Fruit fly (Drosophila melanogaster) whole organism, embryonic: ENCODE data around the gene Trxr1.
A peak's percentile ranks its signal among the peaks of the same experiment; 100 is the strongest.

Source experiments
- Atf3 ChIP-seq: fragments of 200-800 bp; sonication (Bioruptor generic); optimal IDR thresholded peaks from 3 replicates; lab custom pipeline; 2016; ENCODE audit warnings: missing biosample characterization, missing genetic modification characterization
- BEAF-32 ChIP-seq: fragments of 200-800 bp; sonication (Bioruptor generic); optimal IDR thresholded peaks from 3 replicates; lab custom pipeline; 2017; ENCODE audit warnings: missing biosample characterization, missing genetic modification characterization, mild to moderate bottlenecking, moderate library complexity, missing genetic modification reagents
- CG10431 ChIP-seq: fragments of 200-800 bp; sonication (Bioruptor generic); optimal IDR thresholded peaks from 3 replicates; lab custom pipeline; 2018; ENCODE audit warnings: missing biosample characterization, mild to moderate bottlenecking, missing genetic modification characterization
- CG10565 ChIP-seq: fragments of 200-800 bp; sonication (Bioruptor generic); optimal IDR thresholded peaks from 3 replicates; lab custom pipeline; 2016; ENCODE audit warnings: missing biosample characterization, mild to moderate bottlenecking, missing genetic modification characterization
- CG10654 ChIP-seq: fragments of 200-800 bp; sonication (Bioruptor generic); optimal IDR thresholded peaks from 2 replicates; lab custom pipeline; 2016; ENCODE audit warnings: missing biosample characterization, missing genetic modification characterization
- CG10979 ChIP-seq: fragments of 200-800 bp; sonication (Bioruptor generic); optimal IDR thresholded peaks from 2 replicates; lab custom pipeline; 2018; ENCODE audit warnings: missing biosample characterization, mild to moderate bottlenecking, missing genetic modification characterization, moderate library complexity
- CG11504 ChIP-seq: fragments of 200-800 bp; sonication (Bioruptor generic); optimal IDR thresholded peaks from 3 replicates; lab custom pipeline; 2019; ENCODE audit warnings: missing biosample characterization, mild to moderate bottlenecking, missing genetic modification characterization, moderate library complexity
- CG18262 ChIP-seq: fragments of 200-800 bp; optimal IDR thresholded peaks from 3 replicates; lab custom pipeline; 2019; ENCODE audit warnings: missing biosample characterization, mild to moderate bottlenecking, missing genetic modification characterization, moderate library complexity
- CG2116 ChIP-seq: fragments of 200-800 bp; sonication (Bioruptor generic); optimal IDR thresholded peaks from 3 replicates; lab custom pipeline; 2018; ENCODE audit warnings: missing biosample characterization, mild to moderate bottlenecking, missing genetic modification characterization
- CG2120 ChIP-seq: fragments of 200-800 bp; sonication (Bioruptor generic); optimal IDR thresholded peaks from 3 replicates; lab custom pipeline; 2016; ENCODE audit warnings: missing biosample characterization, missing genetic modification characterization
- CG2875 ChIP-seq: fragments of 200-800 bp; sonication (Bioruptor generic); optimal IDR thresholded peaks from 2 replicates; lab custom pipeline; 2017; ENCODE audit warnings: missing biosample characterization, mild to moderate bottlenecking, missing genetic modification characterization, missing genetic modification reagents
- CG32772 ChIP-seq: fragments of 200-800 bp; sonication (Bioruptor generic); IDR thresholded peaks from 2 replicates; pipeline ENCODE4 v1.3.6; 2022; ENCODE audit warnings: missing biosample characterization, missing genetic modification characterization
- CG3838 ChIP-seq: fragments of 200-800 bp; sonication (Bioruptor generic); optimal IDR thresholded peaks from 3 replicates; lab custom pipeline; 2016; ENCODE audit warnings: missing biosample characterization, missing genetic modification characterization
- CG3995 ChIP-seq: fragments of 200-800 bp; sonication (Bioruptor generic); optimal IDR thresholded peaks from 3 replicates; lab custom pipeline; 2016; ENCODE audit warnings: missing biosample characterization, missing genetic modification characterization
- CG7963 ChIP-seq: fragments of 200-800 bp; sonication (Bioruptor generic); IDR thresholded peaks from 3 replicates; pipeline ENCODE4 v1.3.6; 2022; ENCODE audit warnings: missing biosample characterization, missing genetic modification characterization; ENCODE audit not compliant: partially characterized antibody
- CG8478 ChIP-seq: fragments of >200 bp; optimal IDR thresholded peaks from 2 replicates; lab custom pipeline; 2018
- CG9215 ChIP-seq: fragments of 200-800 bp; sonication (Bioruptor generic); IDR thresholded peaks from 2 replicates; pipeline ENCODE4 v1.3.6; 2022; ENCODE audit warnings: missing biosample characterization, missing genetic modification characterization
- CkIIα-i1 ChIP-seq: fragments of 200-800 bp; sonication (Bioruptor generic); IDR thresholded peaks from 2 replicates; pipeline ENCODE4 v1.3.6; 2022; ENCODE audit warnings: missing biosample characterization, missing genetic modification characterization
- Dad ChIP-seq: fragments of 200-800 bp; sonication (Bioruptor generic); optimal IDR thresholded peaks from 3 replicates; lab custom pipeline; 2016; ENCODE audit warnings: missing biosample characterization, missing genetic modification characterization
- Doc3 ChIP-seq: fragments of 200-800 bp; sonication (Bioruptor generic); IDR thresholded peaks from 3 replicates; pipeline ENCODE4 v1.3.6; 2022; ENCODE audit warnings: missing biosample characterization, missing genetic modification characterization; ENCODE audit not compliant: partially characterized antibody
- HHEX ChIP-seq: fragments of 200-800 bp; sonication (Bioruptor generic); optimal IDR thresholded peaks from 3 replicates; lab custom pipeline; 2017; ENCODE audit warnings: missing biosample characterization, mild to moderate bottlenecking, missing genetic modification characterization, missing genetic modification reagents
- HLH4C ChIP-seq: fragments of 200-800 bp; sonication (Bioruptor generic); IDR thresholded peaks from 3 replicates; pipeline ENCODE4 v1.3.6; 2022; ENCODE audit warnings: missing biosample characterization, missing genetic modification characterization; ENCODE audit not compliant: partially characterized antibody
- HmgD ChIP-seq: fragments of 200-800 bp; sonication (Bioruptor generic); optimal IDR thresholded peaks from 3 replicates; lab custom pipeline; 2016; ENCODE audit warnings: missing biosample characterization, missing genetic modification characterization
- HmgZ ChIP-seq: fragments of 200-800 bp; sonication (Bioruptor generic); optimal IDR thresholded peaks from 2 replicates; lab custom pipeline; 2018; ENCODE audit warnings: missing biosample characterization, mild to moderate bottlenecking, missing genetic modification characterization
- Med ChIP-seq: fragments of 200-800 bp; sonication (Bioruptor generic); peaks from one replicate; lab custom pipeline; 2016; ENCODE audit warnings: missing biosample characterization, missing genetic modification characterization, mild to moderate bottlenecking, inconsistent platforms, moderate library complexity
- Oaz ChIP-seq: fragments of 200-800 bp; sonication (Bioruptor generic); IDR thresholded peaks from 2 replicates; pipeline ENCODE4 v1.3.6; 2022; ENCODE audit warnings: missing biosample characterization, missing genetic modification characterization
- Pdp1 ChIP-seq, 2 experiments: fragments of 200-800 bp; sonication (Bioruptor generic); optimal IDR thresholded peaks; 3 replicates each; lab custom pipeline; 2016; ENCODE audit warnings: missing biosample characterization in 2 of 2, missing genetic modification characterization in 2 of 2, mild to moderate bottlenecking in 1 of 2, moderate library complexity in 1 of 2
- Rx ChIP-seq: fragments of 200-800 bp; sonication (Bioruptor generic); IDR thresholded peaks from 2 replicates; pipeline ENCODE4 v1.3.6; 2022; ENCODE audit warnings: missing biosample characterization, missing genetic modification characterization
- Side ChIP-seq: fragments of 200-800 bp; sonication (Bioruptor generic); optimal IDR thresholded peaks from 2 replicates; lab custom pipeline; 2016; ENCODE audit warnings: missing biosample characterization, missing genetic modification characterization
- Six4 ChIP-seq: fragments of 200-800 bp; sonication (Bioruptor generic); optimal IDR thresholded peaks from 2 replicates; lab custom pipeline; 2016; ENCODE audit warnings: missing biosample characterization, missing genetic modification characterization
- Stat92E ChIP-seq, 3 experiments: fragments of >200 bp in 2 of 3; fragments of 200-800 bp in 1 of 3; sonication (Bioruptor generic) in 1 of 3; optimal IDR thresholded peaks; 2 replicates each; lab custom pipeline; 2017 to 2019; ENCODE audit warnings: missing biosample characterization in 3 of 3, missing genetic modification characterization in 3 of 3, mild to moderate bottlenecking in 1 of 3, moderate library complexity in 1 of 3
- Vsx1 ChIP-seq: fragments of 200-800 bp; sonication (Bioruptor generic); optimal IDR thresholded peaks from 2 replicates; lab custom pipeline; 2017; ENCODE audit warnings: missing biosample characterization, mild to moderate bottlenecking, missing genetic modification characterization, missing genetic modification reagents
- ab ChIP-seq: fragments of 200-800 bp; sonication (Bioruptor generic); optimal IDR thresholded peaks from 2 replicates; lab custom pipeline; 2016; ENCODE audit warnings: missing biosample characterization, missing genetic modification characterization
- aop ChIP-seq: fragments of 200-800 bp; sonication (Bioruptor generic); IDR thresholded peaks from 2 replicates; pipeline ENCODE4 v1.3.6; 2022; ENCODE audit warnings: missing biosample characterization, missing genetic modification characterization
- br ChIP-seq: fragments of >200 bp; optimal IDR thresholded peaks from 2 replicates; lab custom pipeline; 2017
- ci ChIP-seq: fragments of 200-800 bp; sonication (Bioruptor generic); IDR thresholded peaks from 3 replicates; pipeline ENCODE4 v1.3.6; 2022; ENCODE audit warnings: missing biosample characterization, missing genetic modification characterization
- dysf ChIP-seq: fragments of 200-800 bp; sonication (Bioruptor generic); IDR thresholded peaks from 3 replicates; pipeline ENCODE4 v1.3.6; 2022; ENCODE audit warnings: missing biosample characterization, missing genetic modification characterization
- fru ChIP-seq: fragments of >200 bp; optimal IDR thresholded peaks from 2 replicates; lab custom pipeline; 2017
- grau ChIP-seq: fragments of 200-800 bp; optimal IDR thresholded peaks from 3 replicates; lab custom pipeline; 2019; ENCODE audit warnings: missing biosample characterization, mild to moderate bottlenecking, missing genetic modification characterization, moderate library complexity
- ind ChIP-seq: fragments of 200-800 bp; sonication (Bioruptor generic); optimal IDR thresholded peaks from 3 replicates; lab custom pipeline; 2016; ENCODE audit warnings: missing biosample characterization, missing genetic modification characterization
- klu ChIP-seq: fragments of 200-800 bp; sonication (Bioruptor generic); IDR thresholded peaks from 2 replicates; pipeline ENCODE4 v1.3.6; 2022; ENCODE audit warnings: missing biosample characterization, missing genetic modification characterization
- knrl ChIP-seq: fragments of 200-800 bp; sonication (Bioruptor generic); IDR thresholded peaks from 3 replicates; pipeline ENCODE4 v1.3.6; 2022; ENCODE audit warnings: missing biosample characterization, missing genetic modification characterization; ENCODE audit not compliant: partially characterized antibody
- lbe ChIP-seq: fragments of 200-800 bp; sonication (Bioruptor generic); optimal IDR thresholded peaks from 2 replicates; lab custom pipeline; 2016; ENCODE audit warnings: missing biosample characterization, mild to moderate bottlenecking, missing genetic modification characterization
- prd ChIP-seq, 3 experiments: fragments of >200 bp in 2 of 3; fragments of 200-800 bp in 1 of 3; sonication (Bioruptor generic) in 1 of 3; optimal IDR thresholded peaks in 2 of 3; IDR thresholded peaks in 1 of 3; 2 replicates in 2 of 3; 3 replicates in 1 of 3; pipeline versions ENCODE4 v1.3.6 to Lab custom; 2017 to 2022; ENCODE audit warnings: missing biosample characterization in 1 of 3, missing genetic modification characterization in 1 of 3
- scrt ChIP-seq: fragments of 200-800 bp; sonication (Bioruptor generic); optimal IDR thresholded peaks from 2 replicates; lab custom pipeline; 2018; ENCODE audit warnings: missing biosample characterization, mild to moderate bottlenecking, missing genetic modification characterization, moderate library complexity
- sens ChIP-seq: fragments of 200-800 bp; sonication (Bioruptor generic); peaks from one replicate; lab custom pipeline; 2016; ENCODE audit warnings: missing biosample characterization, missing genetic modification characterization
- sna ChIP-seq: fragments of 200-800 bp; sonication (Bioruptor generic); IDR thresholded peaks from 2 replicates; pipeline ENCODE4 v1.3.6; 2022; ENCODE audit warnings: missing biosample characterization, missing genetic modification characterization; ENCODE audit not compliant: partially characterized antibody
- so ChIP-seq: fragments of 200-800 bp; sonication (Bioruptor generic); IDR thresholded peaks from 3 replicates; pipeline ENCODE4 v1.3.6; 2022; ENCODE audit warnings: missing biosample characterization, missing genetic modification characterization
- tin ChIP-seq: fragments of 200-800 bp; sonication (Bioruptor generic); optimal IDR thresholded peaks from 3 replicates; lab custom pipeline; 2016; ENCODE audit warnings: missing biosample characterization, missing genetic modification characterization
- twi ChIP-seq: fragments of 200-800 bp; optimal IDR thresholded peaks from 2 replicates; lab custom pipeline; 2019; ENCODE audit warnings: missing biosample characterization, mild to moderate bottlenecking, missing genetic modification characterization, moderate library complexity
- wdn ChIP-seq: fragments of 200-800 bp; sonication (Bioruptor generic); IDR thresholded peaks from 2 replicates; pipeline ENCODE4 v1.3.6; 2022; ENCODE audit warnings: missing biosample characterization, missing genetic modification characterization

The Trxr1 gene

DNA sequence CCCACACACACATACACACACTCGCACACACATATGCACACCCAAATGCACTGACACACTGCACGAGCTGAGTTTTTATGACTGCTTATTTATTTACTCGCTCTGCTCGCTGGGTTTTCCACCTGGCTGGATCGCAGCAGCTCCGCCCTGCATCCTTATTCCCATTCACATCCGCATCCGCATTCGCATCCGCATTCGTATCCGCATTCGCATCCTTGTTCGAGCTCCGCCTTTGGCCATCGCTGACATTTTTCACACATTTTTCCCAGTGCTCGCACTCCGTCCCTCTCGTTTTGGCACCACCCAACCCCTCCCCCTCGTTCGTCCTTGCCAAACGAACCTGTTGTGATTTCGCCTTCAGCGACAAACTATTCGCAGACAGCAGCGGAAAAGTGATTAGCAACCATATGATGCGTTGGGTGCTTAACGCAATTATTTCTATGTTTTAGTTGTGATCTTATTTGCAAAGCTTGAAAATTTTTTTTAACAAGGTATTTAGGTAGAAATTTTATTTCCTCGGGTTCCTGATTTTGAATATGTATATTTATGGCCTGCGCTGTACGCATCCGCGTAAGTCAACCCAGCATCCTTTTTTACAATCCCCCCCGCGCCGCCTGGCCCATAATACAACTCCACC lies 31.1 kb upstream of the Trxr1 start (continued):
- TF ChIP-seq dysf (0 out of 3 replicates have a peak, but pooled peaks have one; percentile 33), sens (peak; percentile 70), HLH4C (GFP tag; lab: Robert Waterston, UW) (no peak), BEAF-32 (GFP tag; lab: Kevin White, UChicago) (no peak), ab (GFP tag; lab: Kevin White, UChicago) (no peak), CG10565 (GFP tag; lab: Kevin White, UChicago) (no peak), tin (GFP tag; lab: Kevin White, UChicago) (peak; percentile 0), CG9215 (GFP tag; lab: Robert Waterston, UW) (no peak), CG8478 (lab: Kevin White, UChicago) (no peak), HHEX (GFP tag; lab: Kevin White, UChicago) (peak; percentile 12), br (lab: Kevin White, UChicago) (no peak), CG2875 (GFP tag; lab: Kevin White, UChicago) (no peak), prd (optimal IDR thresholded peaks at IDR 0.05; lab: Kevin White, UChicago) (no peak), prd (GFP tag; IDR thresholded peaks at IDR 0.05; lab: Robert Waterston, UW) (peak; percentile 83), klu (no peak), Stat92E (GFP tag; optimal IDR thresholded peaks at IDR 0.05; lab: Kevin White, UChicago) (no peak), ci (0 out of 3 replicates have a peak, but pooled peaks have one; percentile 33), CkIIα-i1 (GFP tag; lab: Robert Waterston, UW) (no peak), CG11504 (tag; lab: Kevin White, UChicago) (peak; percentile 41), sna (GFP tag; lab: Robert Waterston, UW) (no peak), CG10979 (peak; percentile 2), HmgZ (tag; lab: Kevin White, UChicago) (no peak), aop (GFP tag; lab: Robert Waterston, UW) (no peak), CG18262 (peak; percentile 20), Atf3 (GFP tag; lab: Kevin White, UChicago) (no peak), knrl (GFP tag; lab: Robert Waterston, UW) (no peak), Side (no peak), Pdp1 (GFP tag; optimal IDR thresholded peaks at IDR 0.05; lab: Kevin White, UChicago) (no peak), Dad (no peak), lbe (GFP tag; lab: Kevin White, UChicago) (no peak), ind (GFP tag; lab: Kevin White, UChicago) (no peak), CG2120 (GFP tag; lab: Kevin White, UChicago) (peak; percentile 21), so (GFP tag; lab: Robert Waterston, UW) (no peak), HmgD (GFP tag; lab: Kevin White, UChicago) (no peak), scrt (no peak), twi (tag; lab: Kevin White, UChicago) (peak; percentile 25), Rx (0 out of 2 replicates have a peak, but pooled peaks have one; percentile 14), grau (tag; lab: Kevin White, UChicago) (peak; percentile 4), Doc3 (no peak), CG10431 (GFP tag; lab: Kevin White, UChicago) (no peak), fru (lab: Kevin White, UChicago) (no peak), CG2116 (GFP tag; lab: Kevin White, UChicago) (no peak), CG7963 (GFP tag; lab: Robert Waterston, UW) (no peak), CG3995 (GFP tag; lab: Kevin White, UChicago) (no peak), Oaz (GFP tag; lab: Robert Waterston, UW) (no peak), CG10654 (GFP tag; lab: Kevin White, UChicago) (no peak), Six4 (GFP tag; lab: Kevin White, UChicago) (no peak), Med (GFP tag; lab: Kevin White, UChicago) (peak; percentile 75), wdn (no peak), CG32772 (no peak), CG3838 (no peak), Vsx1 (GFP tag; lab: Kevin White, UChicago) (no peak)
